Fruit fly (Drosophila melanogaster): ENCODE measurements around the gene CG15525.
A peak's percentile ranks its signal among the peaks of the same experiment; 100 is the strongest.

The CG15525 gene

DNA sequence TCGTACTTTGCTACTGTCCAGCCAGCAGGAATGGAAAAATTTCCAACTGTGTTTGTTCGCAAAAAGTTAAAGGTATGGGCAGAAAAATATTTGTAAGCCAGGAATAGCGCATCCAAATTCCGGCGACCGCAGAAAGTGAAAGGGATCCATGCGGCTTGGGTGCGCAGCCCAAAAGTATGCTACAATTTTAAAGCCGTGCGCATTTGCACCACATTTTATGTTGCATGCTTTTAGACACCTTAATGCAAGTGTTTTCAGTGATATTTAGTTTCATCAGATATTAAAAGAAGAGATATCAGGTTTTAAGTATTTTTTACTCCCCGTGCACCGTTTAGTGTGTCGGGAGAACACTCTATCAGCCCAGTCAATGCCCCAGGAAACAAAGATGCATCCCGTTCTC is 34.4 kb downstream of the CG15525 start:
- TF ChIP-seq CG10348 (GFP tag; IDR thresholded peaks at IDR 0.05) (no peak), Ets98B (GFP tag; IDR thresholded peaks at IDR 0.05) (no peak), CG4496 (GFP tag; IDR thresholded peaks at IDR 0.05) (no peak), EcR (GFP tag; optimal IDR thresholded peaks at IDR 0.05) (no peak), D1 (tag; optimal IDR thresholded peaks at IDR 0.05) (no peak), CG12605 (GFP tag; IDR thresholded peaks at IDR 0.05) (no peak), CG14655 (GFP tag; optimal IDR thresholded peaks at IDR 0.05) (no peak), rn (GFP tag; IDR thresholded peaks at IDR 0.05) (no peak), Pif1A (GFP tag; optimal IDR thresholded peaks at IDR 0.05) (no peak), CG8301 (tag; optimal IDR thresholded peaks at IDR 0.05) (no peak), fd96Ca (GFP tag; IDR thresholded peaks at IDR 0.05) (no peak), CG8159 (tag; optimal IDR thresholded peaks at IDR 0.05) (no peak), gl (tag; optimal IDR thresholded peaks at IDR 0.05) (no peak), CG9948 (tag; optimal IDR thresholded peaks at IDR 0.05) (no peak)

DNA sequence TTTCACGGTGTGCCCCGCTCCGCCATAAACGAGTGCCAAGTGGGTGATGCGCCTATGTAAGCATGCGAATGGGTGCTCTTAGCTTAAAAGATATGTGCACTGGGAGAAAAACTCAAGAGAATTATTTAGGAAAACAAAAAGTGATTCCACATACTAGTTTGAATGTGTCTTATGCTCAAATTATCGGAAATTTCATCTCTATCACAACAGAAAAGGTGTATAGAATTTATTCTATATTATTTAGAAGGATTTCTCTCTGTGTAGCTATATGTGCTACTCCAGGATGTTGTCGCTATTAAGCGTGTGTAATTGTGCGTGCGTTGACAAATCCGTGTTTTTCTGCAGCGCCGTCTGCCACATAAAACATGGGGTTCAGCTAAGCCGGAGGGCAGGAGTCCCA is 38.1 kb downstream of the CG15525 start:
- TF ChIP-seq CG8159 (tag; optimal IDR thresholded peaks at IDR 0.05) (peak; percentile 34), CG10348 (GFP tag; IDR thresholded peaks at IDR 0.05) (no peak), CG14655 (GFP tag; optimal IDR thresholded peaks at IDR 0.05) (peak; percentile 9), CG4496 (GFP tag; IDR thresholded peaks at IDR 0.05) (peak; percentile 58; the same call in 2 of the 3 replicates), CG13204 (GFP tag; optimal IDR thresholded peaks at IDR 0.05) (no peak)

Measured in whole organism, pupa.